Worm (Caenorhabditis elegans): Measurements from ENCODE around the gene pho-8.

DNA sequence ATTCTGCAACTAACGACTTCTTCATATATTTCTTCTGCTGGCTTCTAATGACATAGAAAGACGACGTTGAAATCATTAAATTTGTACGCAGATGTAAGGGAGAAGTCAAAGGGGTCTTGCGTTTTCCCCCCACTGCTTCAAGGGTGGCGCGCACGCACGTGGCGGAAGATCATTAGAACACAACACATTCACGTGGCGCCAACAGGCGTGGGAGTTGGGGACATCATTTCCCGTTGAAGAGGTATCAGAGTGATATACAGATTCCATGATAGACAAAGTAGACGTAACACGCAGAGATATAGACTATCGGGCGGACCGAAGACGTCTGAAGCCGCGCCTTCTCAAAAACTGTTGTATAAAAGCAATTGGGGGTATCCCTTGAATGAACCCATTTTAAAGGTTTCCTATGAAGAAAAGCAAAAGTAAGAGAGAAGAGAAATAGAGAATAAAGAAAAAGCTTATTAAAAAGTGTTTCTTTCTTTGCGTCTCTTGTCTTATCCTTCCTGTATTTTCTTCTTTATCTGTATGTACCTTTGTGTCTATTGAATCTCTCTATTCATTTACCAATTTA, 34.1 kb upstream of the pho-8 start:
- no peak for TF ChIP-seq ztf-23 (GFP tag; IDR thresholded peaks at IDR 0.05)
- no peak for TF ChIP-seq ref-1 (GFP tag; conservative IDR thresholded peaks at IDR 0.05)
- no peak for TF ChIP-seq tab-1 (GFP tag; IDR thresholded peaks at IDR 0.05)
- no peak for TF ChIP-seq klf-2 (GFP tag; conservative IDR thresholded peaks at IDR 0.05)

Data from whole organism, midembryonic.